Fruit fly (Drosophila melanogaster) whole organism, larva: Measurements from ENCODE around the gene lab.

Experiments used
- noc ChIP-seq: fragments of 200-800 bp; sonication (Bioruptor generic); optimal IDR thresholded peaks from 3 replicates; lab custom pipeline; 2019; ENCODE audit warnings: missing biosample characterization, mild to moderate bottlenecking, missing genetic modification characterization, moderate library complexity

Gene lab

DNA sequence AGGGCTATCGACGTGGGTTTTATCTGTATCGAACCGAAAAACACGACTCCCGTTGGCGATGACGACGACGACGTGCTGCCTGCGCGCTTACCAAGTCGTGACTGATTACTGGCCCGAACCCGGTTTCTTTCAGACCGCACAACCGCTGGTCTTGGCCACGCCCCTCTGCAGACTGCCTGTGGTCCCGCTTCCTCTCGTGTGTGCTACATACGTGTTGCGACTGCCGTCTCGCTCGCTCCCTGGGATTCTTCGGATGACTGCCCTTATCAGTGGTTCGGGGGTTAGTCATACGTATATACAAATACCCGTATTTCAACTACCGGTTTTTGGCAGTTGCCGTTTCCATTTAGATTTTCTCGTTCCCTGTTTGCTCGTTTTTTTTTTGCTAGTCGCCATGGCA lies at the start of gene lab:
Gene lab (minus strand): TSS at position 111 of the 400 bp plus-strand sequence.
- TF ChIP-seq noc (tag; lab: Kevin White, UChicago) = no peak

DNA sequence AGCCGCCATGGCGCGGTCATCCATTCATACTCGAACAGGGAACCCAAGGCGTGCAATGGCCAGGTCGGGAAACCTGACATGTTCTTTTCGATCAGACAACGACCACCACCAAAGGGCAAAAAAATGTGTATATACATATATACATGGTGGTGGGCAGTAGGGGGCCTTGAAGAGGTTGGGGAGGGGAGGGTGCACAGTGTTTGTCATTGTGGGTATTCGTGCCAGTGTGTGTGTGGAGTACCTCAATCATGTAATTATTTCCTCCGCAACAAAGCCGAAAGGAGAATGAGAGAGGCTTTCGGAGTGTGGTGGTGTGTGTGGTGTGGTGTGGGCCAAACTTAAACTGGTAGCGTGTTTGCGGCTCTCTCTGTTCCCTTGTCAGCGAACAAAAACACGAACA lies 47.7 kb upstream of the lab start:
- no peak for TF ChIP-seq noc (tag; lab: Kevin White, UChicago)

dm6 chr3R:6723537-6724171 lies 45.3 kb upstream of the lab start:
- no peak for TF ChIP-seq noc (tag; lab: Kevin White, UChicago)

DNA sequence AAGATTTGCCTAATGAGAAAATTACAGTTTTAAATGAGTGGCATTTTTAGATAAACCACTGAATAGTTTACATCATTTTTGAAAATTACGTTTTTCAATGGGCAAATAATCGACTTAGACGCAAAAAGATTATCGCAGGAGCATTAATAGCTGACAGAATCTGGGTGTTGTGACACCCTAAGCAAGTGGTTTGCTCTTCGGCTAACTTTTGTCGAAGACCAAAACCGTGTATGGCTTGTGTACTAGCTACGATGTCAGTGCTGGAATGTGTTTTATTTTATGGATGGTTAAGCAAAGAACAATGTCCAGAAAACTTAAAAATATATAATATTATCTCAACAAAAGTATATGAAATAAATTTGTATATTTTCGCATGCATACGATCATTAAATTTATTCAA lies 30.5 kb upstream of the lab start:
- TF ChIP-seq noc (tag; lab: Kevin White, UChicago) = no peak

- no peak for TF ChIP-seq noc (tag; lab: Kevin White, UChicago)
Observed at dm6 chr3R:6706327-6706726, 27.9 kb upstream of the lab start.

DNA sequence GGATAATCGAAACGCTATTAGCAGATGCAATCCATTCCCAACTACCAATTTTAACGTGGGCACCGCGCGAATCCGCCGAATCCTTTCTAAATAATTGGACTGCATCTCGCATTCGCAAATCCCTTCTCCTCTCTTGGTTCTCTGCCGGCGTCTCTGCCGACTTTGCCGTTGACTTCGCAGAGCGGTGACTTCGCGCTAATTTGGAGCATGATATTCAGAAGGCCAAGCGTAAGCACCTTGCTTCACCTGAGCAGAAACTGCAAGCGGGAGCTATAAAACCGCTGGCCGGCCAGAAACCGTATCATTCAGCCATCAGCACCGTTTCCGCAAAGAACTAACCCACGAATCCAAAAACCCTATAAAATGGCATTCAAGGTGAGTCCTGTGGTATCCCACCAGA lies 25.4 kb upstream of the lab start, which contains the start of gene Ccp84Aa:
Gene Ccp84Aa (plus strand): TSS at position 301 of the 400 bp plus-strand sequence.
- TF ChIP-seq noc (tag; lab: Kevin White, UChicago) = no peak

dm6 chr3R:6702777-6703176 lies 24.4 kb upstream of the lab start, which contains the start of gene Ccp84Ab:
TSS of gene Ccp84Ab (minus strand) at chr3R:6702877.
- no peak for TF ChIP-seq noc (tag; lab: Kevin White, UChicago)

- TF ChIP-seq noc (tag; lab: Kevin White, UChicago) = no peak
Observed at dm6 chr3R:6696221-6696749, 17.9 kb upstream of the lab start, which contains the start of gene Ccp84Ac. TSS of gene Ccp84Ac (minus strand) at chr3R:6696271.

DNA sequence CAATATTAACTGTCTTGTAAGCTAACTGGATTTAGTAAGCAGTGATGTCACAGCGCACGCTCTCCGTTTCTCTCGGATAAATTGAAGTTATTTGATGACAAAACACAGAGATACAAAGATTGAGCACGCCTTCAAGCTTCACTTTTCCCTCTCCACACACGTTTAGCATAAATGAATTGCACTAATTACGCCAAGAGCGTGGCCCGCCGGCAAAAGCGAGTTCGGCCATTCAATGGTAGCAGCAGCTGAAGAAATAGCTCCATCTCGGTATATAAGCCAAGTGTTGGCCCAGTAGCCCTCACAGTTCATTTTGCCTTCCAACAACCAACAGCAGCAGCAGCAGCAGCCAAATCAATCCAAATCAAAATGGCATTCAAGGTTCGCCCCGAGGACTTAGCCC lies 14.0 kb upstream of the lab start, which contains the start of gene Ccp84Ad:
Gene Ccp84Ad (plus strand): TSS at position 301 of the 400 bp plus-strand sequence.
- TF ChIP-seq noc (tag; lab: Kevin White, UChicago) = no peak

DNA sequence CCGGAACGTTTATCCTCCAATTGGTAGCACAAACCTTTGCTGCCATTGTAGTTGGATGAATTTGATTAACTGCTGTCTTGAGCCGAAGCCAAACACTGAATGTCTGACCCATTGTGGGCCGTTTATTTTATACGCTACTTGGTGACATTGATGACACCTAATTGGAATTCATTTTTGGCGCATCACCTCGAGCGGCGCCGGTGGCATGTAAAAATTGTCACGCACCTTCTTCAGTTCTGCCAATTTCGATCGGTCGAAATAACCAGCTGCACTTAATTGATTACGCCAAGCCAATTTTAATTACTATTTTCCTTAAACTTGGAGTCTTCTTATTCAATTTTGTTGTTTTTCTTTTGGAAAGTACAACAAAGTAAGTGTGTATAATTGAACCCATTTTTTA lies 13.3 kb upstream of the lab start, which contains the start of gene Ccp84Ae:
Gene Ccp84Ae (minus strand): TSS at position 101 of the 400 bp plus-strand sequence.
- TF ChIP-seq noc (tag; lab: Kevin White, UChicago) = no peak

DNA sequence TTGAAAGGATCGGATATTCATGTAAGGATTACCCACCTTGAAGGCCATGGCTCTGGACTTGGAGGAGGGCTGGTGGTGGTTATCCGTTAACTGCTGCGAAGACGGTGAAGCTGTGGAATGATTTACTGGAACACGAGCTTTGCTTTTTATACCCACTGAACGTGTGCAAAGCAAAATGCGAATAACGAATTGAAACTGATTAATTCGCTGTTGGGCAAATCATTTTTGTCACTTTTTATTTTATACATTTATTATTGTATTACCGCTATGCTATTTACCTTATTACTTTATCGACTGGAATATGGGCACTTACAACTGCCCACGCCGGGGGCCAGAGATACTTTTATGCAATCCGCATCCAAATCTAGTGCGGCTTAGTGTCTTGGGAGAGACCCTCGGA lies 11.7 kb upstream of the lab start, which contains the start of gene Ccp84Af:
Gene Ccp84Af (minus strand): TSS at position 101 of the 400 bp plus-strand sequence.
- no peak for TF ChIP-seq noc (tag; lab: Kevin White, UChicago)

dm6 chr3R:6688160-6688559 lies 9.8 kb upstream of the lab start:
- no peak for TF ChIP-seq noc (tag; lab: Kevin White, UChicago)

DNA sequence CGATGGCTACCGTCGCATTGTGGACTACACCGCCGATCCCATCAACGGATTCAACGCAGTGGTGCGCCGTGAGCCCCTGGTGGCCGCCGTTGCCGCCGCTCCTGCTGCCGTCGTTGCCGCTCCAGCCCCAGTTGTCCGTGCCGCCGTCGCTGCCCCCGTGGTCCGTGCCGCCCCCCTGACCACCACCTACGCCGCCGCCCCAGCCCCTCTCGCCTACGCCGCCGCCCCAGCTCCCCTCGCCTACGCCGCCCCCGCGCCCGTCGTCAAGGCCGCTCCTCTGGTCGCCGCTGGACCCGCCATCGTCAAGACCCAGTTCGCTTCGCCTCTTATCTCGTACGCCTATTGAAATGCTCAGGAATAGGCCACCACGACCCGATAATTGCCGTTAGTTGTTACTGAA lies 8.8 kb upstream of the lab start:
- no peak for TF ChIP-seq noc (tag; lab: Kevin White, UChicago)

DNA sequence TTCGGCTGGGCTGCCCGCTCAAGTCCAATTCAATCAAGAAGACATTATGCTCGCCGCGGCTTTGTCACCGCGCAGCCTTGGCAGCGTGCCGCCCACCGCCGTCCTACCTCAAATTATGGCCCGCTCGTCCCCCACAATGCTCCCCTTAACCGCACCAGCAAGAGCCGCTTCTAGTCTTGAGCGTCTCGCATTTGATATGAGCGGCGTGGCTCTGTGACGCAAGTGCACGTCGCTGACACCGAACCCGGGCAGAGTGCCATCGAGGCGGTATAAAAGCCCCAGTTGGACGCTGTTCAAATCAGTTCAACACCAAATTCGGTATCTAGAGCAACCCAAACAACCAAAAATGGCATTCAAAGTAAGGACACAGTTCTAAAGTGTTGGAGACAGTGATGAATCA lies 8.0 kb upstream of the lab start, which contains the start of gene Ccp84Ag:
Gene Ccp84Ag (plus strand): TSS at position 301 of the 400 bp plus-strand sequence.
- TF ChIP-seq noc (tag; lab: Kevin White, UChicago) = no peak

- no peak for TF ChIP-seq noc (tag; lab: Kevin White, UChicago)
Observed at dm6 chr3R:6684145-6684544, 5.8 kb upstream of the lab start, which contains the start of gene Edg84A. TSS of gene Edg84A (plus strand) at chr3R:6684445.

DNA sequence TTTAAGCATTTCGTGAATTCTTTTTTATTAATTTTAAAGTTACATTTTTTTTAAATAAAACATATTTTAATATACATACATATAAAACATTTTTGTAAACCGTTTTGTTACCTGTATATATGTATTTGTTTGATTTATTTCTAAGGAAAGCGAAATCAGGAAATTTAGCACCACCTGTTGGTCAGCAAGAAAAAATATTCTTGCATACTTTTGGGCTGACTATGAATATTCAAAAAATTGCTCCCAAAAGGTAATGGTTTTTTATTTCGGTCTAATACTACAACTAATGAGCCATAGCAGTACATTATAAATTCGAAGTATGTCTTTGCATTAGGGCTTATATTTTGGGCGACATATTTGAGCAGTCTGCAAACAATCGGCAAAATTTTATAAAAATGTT lies 5.3 kb upstream of the lab start:
- TF ChIP-seq noc (tag; lab: Kevin White, UChicago) = no peak

DNA sequence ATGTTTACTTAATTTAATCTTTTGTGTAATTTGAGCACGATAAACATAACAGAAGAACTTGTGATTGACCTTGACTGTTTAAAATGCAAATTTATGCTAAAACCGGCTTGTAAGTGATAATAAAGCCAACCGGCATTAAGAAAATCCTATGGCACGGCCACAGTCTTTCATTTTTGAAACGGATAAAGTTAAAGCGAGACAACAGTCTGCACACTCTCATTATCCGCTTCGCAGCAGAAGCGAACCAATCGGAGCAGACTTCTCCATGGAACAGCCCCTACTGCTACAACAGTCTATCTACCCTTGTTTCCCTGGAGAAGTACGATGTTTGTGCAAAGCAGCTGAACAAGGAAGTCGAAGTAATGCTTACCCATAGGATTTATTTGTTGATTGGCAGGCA lies 4.7 kb upstream of the lab start:
- no peak for TF ChIP-seq noc (tag; lab: Kevin White, UChicago)
